Fruit fly (Drosophila melanogaster) whole organism, embryonic: ENCODE measurements around the gene p23.
A peak's percentile ranks its signal among the peaks of the same experiment; 100 is the strongest.

Experiments
- Atf6 ChIP-seq: fragments of 200-800 bp; sonication (Bioruptor generic); IDR thresholded peaks from 2 replicates; pipeline ENCODE4 v1.3.6; 2022; ENCODE audit warnings: missing biosample characterization, missing genetic modification characterization
- B-H2 ChIP-seq: fragments of 200-800 bp; sonication (Bioruptor generic); optimal IDR thresholded peaks from 2 replicates; lab custom pipeline; 2018; ENCODE audit warnings: missing biosample characterization, mild to moderate bottlenecking, missing genetic modification characterization
- BEAF-32 ChIP-seq: fragments of 200-800 bp; sonication (Bioruptor generic); optimal IDR thresholded peaks from 3 replicates; lab custom pipeline; 2017; ENCODE audit warnings: missing biosample characterization, missing genetic modification characterization, mild to moderate bottlenecking, moderate library complexity, missing genetic modification reagents
- CG10321 ChIP-seq: fragments of 200-800 bp; sonication (Bioruptor generic); IDR thresholded peaks from 2 replicates; pipeline ENCODE4 v1.3.6; 2022; ENCODE audit warnings: missing biosample characterization, missing genetic modification characterization
- CG10366 ChIP-seq: fragments of 200-800 bp; sonication (Bioruptor generic); IDR thresholded peaks from 2 replicates; pipeline ENCODE4 v1.3.6; 2022; ENCODE audit warnings: missing biosample characterization, missing genetic modification characterization
- CG14014 ChIP-seq: fragments of 200-800 bp; sonication (Bioruptor generic); IDR thresholded peaks from 2 replicates; pipeline ENCODE4 v1.3.6; 2022; ENCODE audit warnings: missing biosample characterization, missing genetic modification characterization
- CG14710 ChIP-seq: fragments of 200-800 bp; sonication (Bioruptor generic); optimal IDR thresholded peaks from 3 replicates; lab custom pipeline; 2019; ENCODE audit warnings: missing biosample characterization, mild to moderate bottlenecking, missing genetic modification characterization, moderate library complexity
- CG14860 ChIP-seq: fragments of 200-800 bp; sonication (Bioruptor generic); IDR thresholded peaks from 3 replicates; pipeline ENCODE4 v1.3.6; 2022; ENCODE audit warnings: missing biosample characterization, missing genetic modification characterization; ENCODE audit not compliant: partially characterized antibody
- CG15514 ChIP-seq: fragments of 200-800 bp; sonication (Bioruptor generic); optimal IDR thresholded peaks from 3 replicates; lab custom pipeline; 2017; ENCODE audit warnings: missing biosample characterization, missing genetic modification characterization, mild to moderate bottlenecking, moderate library complexity, missing genetic modification reagents
- CG16863 ChIP-seq: fragments of 200-800 bp; sonication (Bioruptor generic); optimal IDR thresholded peaks from 3 replicates; lab custom pipeline; 2016; ENCODE audit warnings: missing biosample characterization, missing genetic modification characterization
- CG17186 ChIP-seq: fragments of 200-800 bp; sonication (Bioruptor generic); optimal IDR thresholded peaks from 3 replicates; lab custom pipeline; 2017; ENCODE audit warnings: missing biosample characterization, missing genetic modification reagents, missing genetic modification characterization
- CG2712 ChIP-seq: fragments of 200-800 bp; optimal IDR thresholded peaks from 3 replicates; lab custom pipeline; 2019; ENCODE audit warnings: missing biosample characterization, mild to moderate bottlenecking, missing genetic modification characterization, moderate library complexity
- CG32772 ChIP-seq: fragments of 200-800 bp; sonication (Bioruptor generic); IDR thresholded peaks from 2 replicates; pipeline ENCODE4 v1.3.6; 2022; ENCODE audit warnings: missing biosample characterization, missing genetic modification characterization
- CG3407 ChIP-seq: fragments of 200-800 bp; sonication (Bioruptor generic); optimal IDR thresholded peaks from 2 replicates; lab custom pipeline; 2018; ENCODE audit warnings: missing biosample characterization, mild to moderate bottlenecking, missing genetic modification characterization
- CG5245 ChIP-seq: fragments of 200-800 bp; sonication (Bioruptor generic); optimal IDR thresholded peaks from 3 replicates; lab custom pipeline; 2016; ENCODE audit warnings: missing biosample characterization, missing genetic modification characterization
- D19B ChIP-seq: fragments of 200-800 bp; sonication (Bioruptor generic); optimal IDR thresholded peaks from 2 replicates; lab custom pipeline; 2017; ENCODE audit warnings: missing biosample characterization, mild to moderate bottlenecking, missing genetic modification characterization
- Dip2 ChIP-seq: fragments of 200-800 bp; sonication (Bioruptor generic); IDR thresholded peaks from 2 replicates; pipeline ENCODE4 v1.3.6; 2022; ENCODE audit warnings: missing biosample characterization, missing genetic modification characterization
- HLHmδ ChIP-seq: fragments of 200-800 bp; sonication (Bioruptor generic); optimal IDR thresholded peaks from 2 replicates; lab custom pipeline; 2018; ENCODE audit warnings: missing biosample characterization, mild to moderate bottlenecking, missing genetic modification characterization, moderate library complexity
- Lhr ChIP-seq: fragments of 200-800 bp; sonication (Bioruptor generic); optimal IDR thresholded peaks from 3 replicates; lab custom pipeline; 2017; ENCODE audit warnings: mild to moderate bottlenecking, missing biosample characterization, missing genetic modification reagents, missing genetic modification characterization
- MBD-R2 ChIP-seq: fragments of 200-800 bp; sonication (Bioruptor generic); IDR thresholded peaks from 2 replicates; pipeline ENCODE4 v1.3.6; 2022; ENCODE audit warnings: missing biosample characterization, missing genetic modification characterization
- MTF-1 ChIP-seq: fragments of 200-800 bp; sonication (Bioruptor generic); optimal IDR thresholded peaks from 2 replicates; lab custom pipeline; 2018; ENCODE audit warnings: missing biosample characterization, mild to moderate bottlenecking, missing genetic modification characterization, borderline replicate concordance
- PHDP ChIP-seq: fragments of 200-800 bp; sonication (Bioruptor generic); optimal IDR thresholded peaks from 3 replicates; lab custom pipeline; 2018; ENCODE audit warnings: missing biosample characterization, mild to moderate bottlenecking, missing genetic modification characterization, moderate library complexity
- Poxn ChIP-seq: fragments of 200-800 bp; sonication (Bioruptor generic); IDR thresholded peaks from 2 replicates; pipeline ENCODE4 v1.3.6; 2022; ENCODE audit warnings: missing biosample characterization, missing genetic modification characterization
- Trl ChIP-seq, 3 experiments: fragments of >200 bp in 2 of 3; fragments of 200-800 bp in 1 of 3; sonication (Bioruptor generic) in 1 of 3; optimal IDR thresholded peaks; 2 replicates in 1 of 3; 3 replicates in 2 of 3; lab custom pipeline; 2016 to 2017; ENCODE audit warnings: missing biosample characterization in 1 of 3, missing genetic modification characterization in 1 of 3
- ash1 ChIP-seq: fragments of 200-800 bp; sonication (Bioruptor generic); optimal IDR thresholded peaks from 2 replicates; lab custom pipeline; 2018; ENCODE audit warnings: missing biosample characterization, mild to moderate bottlenecking, missing genetic modification characterization
- bcd ChIP-seq: fragments of 200-800 bp; sonication (Bioruptor generic); optimal IDR thresholded peaks from 2 replicates; lab custom pipeline; 2017; ENCODE audit warnings: missing biosample characterization, mild to moderate bottlenecking, missing genetic modification characterization
- crc ChIP-seq: fragments of 200-800 bp; sonication (Bioruptor generic); optimal IDR thresholded peaks from 2 replicates; lab custom pipeline; 2016; ENCODE audit warnings: missing biosample characterization, missing genetic modification characterization
- crp ChIP-seq, 2 experiments: fragments of 200-800 bp; sonication (Bioruptor generic); optimal IDR thresholded peaks; 2 replicates in 1 of 2; 3 replicates in 1 of 2; lab custom pipeline; 2017; ENCODE audit warnings: missing biosample characterization in 2 of 2, missing genetic modification characterization in 2 of 2, mild to moderate bottlenecking in 1 of 2, moderate library complexity in 1 of 2
- cwo ChIP-seq: fragments of 200-800 bp; sonication (Bioruptor generic); optimal IDR thresholded peaks from 3 replicates; lab custom pipeline; 2017; ENCODE audit warnings: missing biosample characterization, missing genetic modification characterization, mild to moderate bottlenecking, moderate library complexity, missing genetic modification reagents
- disco-r ChIP-seq: fragments of 200-800 bp; sonication (Bioruptor generic); optimal IDR thresholded peaks from 2 replicates; lab custom pipeline; 2016; ENCODE audit warnings: missing biosample characterization, missing genetic modification characterization
- gce ChIP-seq: fragments of 200-800 bp; sonication (Bioruptor generic); IDR thresholded peaks from 3 replicates; pipeline ENCODE4 v1.3.6; 2022; ENCODE audit warnings: missing biosample characterization, missing genetic modification characterization
- gfzf ChIP-seq: fragments of 200-800 bp; sonication (Bioruptor generic); optimal IDR thresholded peaks from 2 replicates; lab custom pipeline; 2016; ENCODE audit warnings: missing biosample characterization, mild to moderate bottlenecking, missing genetic modification characterization, moderate library complexity
- gro ChIP-seq: fragments of 200-800 bp; sonication (Bioruptor generic); optimal IDR thresholded peaks from 2 replicates; lab custom pipeline; 2016; ENCODE audit warnings: missing biosample characterization, missing genetic modification characterization
- insv ChIP-seq, 2 experiments: fragments of 200-800 bp; sonication (Bioruptor generic); optimal IDR thresholded peaks; 3 replicates each; lab custom pipeline; 2016 to 2018; ENCODE audit warnings: missing biosample characterization in 2 of 2, missing genetic modification characterization in 2 of 2
- nau ChIP-seq: fragments of 200-800 bp; sonication (Bioruptor generic); optimal IDR thresholded peaks from 3 replicates; lab custom pipeline; 2017; ENCODE audit warnings: missing biosample characterization, mild to moderate bottlenecking, missing genetic modification characterization, missing genetic modification reagents
- oc ChIP-seq: fragments of 200-800 bp; sonication (Bioruptor generic); optimal IDR thresholded peaks from 2 replicates; lab custom pipeline; 2018; ENCODE audit warnings: missing biosample characterization, mild to moderate bottlenecking, missing genetic modification characterization, moderate library complexity
- pita ChIP-seq: fragments of 200-800 bp; sonication (Bioruptor generic); optimal IDR thresholded peaks from 2 replicates; lab custom pipeline; 2017; ENCODE audit warnings: missing biosample characterization, mild to moderate bottlenecking, missing genetic modification characterization
- prd ChIP-seq, 3 experiments: fragments of >200 bp in 2 of 3; fragments of 200-800 bp in 1 of 3; sonication (Bioruptor generic) in 1 of 3; optimal IDR thresholded peaks in 2 of 3; IDR thresholded peaks in 1 of 3; 2 replicates in 2 of 3; 3 replicates in 1 of 3; pipeline versions ENCODE4 v1.3.6 to Lab custom; 2017 to 2022; ENCODE audit warnings: missing biosample characterization in 1 of 3, missing genetic modification characterization in 1 of 3
- ranshi ChIP-seq: fragments of 200-800 bp; sonication (Bioruptor generic); IDR thresholded peaks from 2 replicates; pipeline ENCODE4 v1.3.6; 2022; ENCODE audit warnings: missing biosample characterization, missing genetic modification characterization
- scrt ChIP-seq: fragments of 200-800 bp; sonication (Bioruptor generic); optimal IDR thresholded peaks from 2 replicates; lab custom pipeline; 2018; ENCODE audit warnings: missing biosample characterization, mild to moderate bottlenecking, missing genetic modification characterization, moderate library complexity
- sens ChIP-seq: fragments of 200-800 bp; sonication (Bioruptor generic); peaks from one replicate; lab custom pipeline; 2016; ENCODE audit warnings: missing biosample characterization, missing genetic modification characterization
- sens-2 ChIP-seq: fragments of 200-800 bp; sonication (Bioruptor generic); IDR thresholded peaks from 2 replicates; pipeline ENCODE4 v1.3.6; 2022; ENCODE audit warnings: missing biosample characterization, missing genetic modification characterization
- seq ChIP-seq: fragments of 200-800 bp; sonication (Bioruptor generic); IDR thresholded peaks from 2 replicates; pipeline ENCODE4 v1.3.6; 2022; ENCODE audit warnings: missing biosample characterization, missing genetic modification characterization
- shn ChIP-seq: fragments of 200-800 bp; sonication (Bioruptor generic); optimal IDR thresholded peaks from 3 replicates; lab custom pipeline; 2016; ENCODE audit warnings: missing biosample characterization, missing genetic modification characterization
- tap ChIP-seq: fragments of 200-800 bp; optimal IDR thresholded peaks from 3 replicates; lab custom pipeline; 2019; ENCODE audit warnings: missing biosample characterization, mild to moderate bottlenecking, missing genetic modification characterization, moderate library complexity
- trem ChIP-seq: fragments of 200-800 bp; optimal IDR thresholded peaks from 3 replicates; lab custom pipeline; 2019; ENCODE audit warnings: missing biosample characterization, mild to moderate bottlenecking, missing genetic modification characterization, moderate library complexity
- vfl ChIP-seq: fragments of 200-800 bp; sonication (Bioruptor generic); optimal IDR thresholded peaks from 2 replicates; lab custom pipeline; 2016; ENCODE audit warnings: missing biosample characterization, missing genetic modification characterization
- zen ChIP-seq: fragments of 200-800 bp; sonication (Bioruptor generic); optimal IDR thresholded peaks from 3 replicates; lab custom pipeline; 2018; ENCODE audit warnings: missing biosample characterization, mild to moderate bottlenecking, missing genetic modification characterization, moderate library complexity
- zen2 ChIP-seq: fragments of 200-800 bp; sonication (Bioruptor generic); IDR thresholded peaks from 3 replicates; pipeline ENCODE4 v1.3.6; 2022; ENCODE audit warnings: missing biosample characterization, missing genetic modification characterization; ENCODE audit not compliant: partially characterized antibody
- zfh2 ChIP-seq: fragments of 200-800 bp; sonication (Bioruptor generic); optimal IDR thresholded peaks from 2 replicates; lab custom pipeline; 2016; ENCODE audit warnings: missing biosample characterization, missing genetic modification characterization

The p23 gene

dm6 chr3R:9710886-9711285, 33.2 kb downstream of the p23 start, which contains the start of the genes trbd and dmt (continued):
- TF ChIP-seq CG14014 (GFP tag; lab: Robert Waterston, UW): no peak
- TF ChIP-seq prd (optimal IDR thresholded peaks at IDR 0.05; lab: Kevin White, UChicago): no peak
- no peak for TF ChIP-seq prd (GFP tag; IDR thresholded peaks at IDR 0.05; lab: Robert Waterston, UW)
- TF ChIP-seq CG14710 (tag; lab: Kevin White, UChicago): no peak
- no peak for TF ChIP-seq PHDP
- TF ChIP-seq CG2712 (tag; lab: Kevin White, UChicago): no peak
- TF ChIP-seq CG16863 (GFP tag; lab: Kevin White, UChicago): peak; percentile 52
- no peak for TF ChIP-seq MBD-R2 (GFP tag; lab: Robert Waterston, UW)
- no peak for TF ChIP-seq CG32772 (GFP tag; lab: Robert Waterston, UW)
- TF ChIP-seq CG17186 (GFP tag; lab: Kevin White, UChicago): peak; percentile 59
- TF ChIP-seq disco-r (GFP tag; lab: Kevin White, UChicago): peak; percentile 1
- TF ChIP-seq pita (GFP tag; lab: Kevin White, UChicago): peak; percentile 83
- peak in 1 of 2 experiments; percentile 73 for TF ChIP-seq insv (GFP tag; optimal IDR thresholded peaks at IDR 0.05; lab: Kevin White, UChicago)
- TF ChIP-seq CG10366 (GFP tag; lab: Robert Waterston, UW): no peak
- no peak for TF ChIP-seq bcd
- peak; percentile 69 for TF ChIP-seq zen (tag; lab: Kevin White, UChicago)
- no peak for TF ChIP-seq zen2 (GFP tag; lab: Robert Waterston, UW)
- TF ChIP-seq B-H2: no peak
- no peak for TF ChIP-seq D19B
- peak; percentile 78 for TF ChIP-seq trem (tag; lab: Kevin White, UChicago)
- no peak for TF ChIP-seq CG3407 (GFP tag; lab: Kevin White, UChicago)
- no peak for TF ChIP-seq gce (GFP tag; lab: Robert Waterston, UW)
- TF ChIP-seq crp (GFP tag; optimal IDR thresholded peaks at IDR 0.05; lab: Kevin White, UChicago): peak; percentile 45 to 92
- TF ChIP-seq seq (GFP tag; lab: Robert Waterston, UW): no peak
- peak; percentile 23 for TF ChIP-seq HLHmδ (GFP tag; lab: Kevin White, UChicago)
- TF ChIP-seq gro: peak; percentile 89
- TF ChIP-seq Trl (optimal IDR thresholded peaks at IDR 0.05; lab: Kevin White, UChicago): no peak
- peak; percentile 71 for TF ChIP-seq Trl (GFP tag; optimal IDR thresholded peaks at IDR 0.05; lab: Kevin White, UChicago)
- peak; percentile 82 for TF ChIP-seq BEAF-32 (GFP tag; lab: Kevin White, UChicago)
- TF ChIP-seq Poxn: no peak
- TF ChIP-seq CG10321: no peak
- peak; percentile 81 for TF ChIP-seq zfh2 (GFP tag; lab: Kevin White, UChicago)
- peak; percentile 89 for TF ChIP-seq Lhr
- no peak for TF ChIP-seq MTF-1
- TF ChIP-seq crc (GFP tag; lab: Kevin White, UChicago): no peak
- no peak for TF ChIP-seq ash1 (GFP tag; lab: Kevin White, UChicago)
- no peak for TF ChIP-seq Atf6 (GFP tag; lab: Robert Waterston, UW)
- TF ChIP-seq tap (tag; lab: Kevin White, UChicago): no peak
- no peak for TF ChIP-seq Dip2 (GFP tag; lab: Robert Waterston, UW)
- TF ChIP-seq CG5245 (GFP tag; lab: Kevin White, UChicago): peak; percentile 28
- TF ChIP-seq shn (GFP tag; lab: Kevin White, UChicago): peak; percentile 37
- no peak for TF ChIP-seq ranshi
- no peak for TF ChIP-seq CG14860 (GFP tag; lab: Robert Waterston, UW)
- no peak for TF ChIP-seq scrt (GFP tag; lab: Kevin White, UChicago)
- TF ChIP-seq CG15514 (GFP tag; lab: Kevin White, UChicago): peak; percentile 92
- peak; percentile 64 for TF ChIP-seq vfl
- TF ChIP-seq nau (GFP tag; lab: Kevin White, UChicago): no peak
- peak; percentile 99 for TF ChIP-seq gfzf (GFP tag; lab: Kevin White, UChicago)
- TF ChIP-seq cwo: no peak
- no peak for TF ChIP-seq sens-2
- TF ChIP-seq sens (GFP tag; lab: Kevin White, UChicago): no peak
- no peak for TF ChIP-seq oc (tag; lab: Kevin White, UChicago)
